Fruit fly (Drosophila melanogaster) whole organism: ENCODE results near the gene Sfp24C1.

ENCODE experiments used
- Dll ChIP-seq: fragments of >200 bp; optimal IDR thresholded peaks from 2 replicates; lab custom pipeline; 2017
- pan ChIP-seq: fragments of >200 bp; optimal IDR thresholded peaks from 2 replicates; lab custom pipeline; 2017
- psq ChIP-seq: fragments of >200 bp; optimal IDR thresholded peaks from 2 replicates; lab custom pipeline; 2017

dm6 chr2L:3699895-3700294, 579 bp upstream of the Sfp24C1 start, which contains the start of gene CG42465:
- TF ChIP-seq pan (no peak), Dll (lab: Kevin White, UChicago) (no peak), psq (lab: Kevin White, UChicago) (no peak)
